Fruit fly (Drosophila melanogaster) whole organism, wandering third instar larva: ENCODE data around the gene CG3386.

Experiments
- Abd-B ChIP-seq: fragments of >200 bp; optimal IDR thresholded peaks from 2 replicates; lab custom pipeline; 2017; ENCODE audit warnings: missing biosample characterization, missing genetic modification characterization
- CG32264 ChIP-seq: fragments of 200-800 bp; sonication (Bioruptor generic); optimal IDR thresholded peaks from 2 replicates; lab custom pipeline; 2016; ENCODE audit warnings: missing biosample characterization, missing genetic modification characterization
- CG9705 ChIP-seq: fragments of 200-800 bp; sonication (Bioruptor generic); optimal IDR thresholded peaks from 2 replicates; lab custom pipeline; 2018; ENCODE audit warnings: missing biosample characterization, mild to moderate bottlenecking, missing genetic modification characterization
- CrebA ChIP-seq: fragments of 200-800 bp; sonication (Bioruptor generic); optimal IDR thresholded peaks from 2 replicates; lab custom pipeline; 2016; ENCODE audit warnings: missing biosample characterization, mild to moderate bottlenecking, missing genetic modification characterization, borderline replicate concordance
- Dfd ChIP-seq: fragments of >200 bp; optimal IDR thresholded peaks from 2 replicates; lab custom pipeline; 2017; ENCODE audit warnings: missing biosample characterization, missing genetic modification characterization
- Dif ChIP-seq: fragments of 200-275, 200-300 bp; sonication (Bioruptor generic); optimal IDR thresholded peaks from 2 replicates; lab custom pipeline; 2018; ENCODE audit warnings: missing biosample characterization, missing genetic modification characterization; ENCODE audit not compliant: partially characterized antibody
- GATAd ChIP-seq: sonication (Bioruptor generic); optimal IDR thresholded peaks from 2 replicates; lab custom pipeline; 2016; ENCODE audit warnings: missing biosample characterization, missing genetic modification characterization
- HLH106 ChIP-seq: fragments of 200-800 bp; optimal IDR thresholded peaks from 3 replicates; lab custom pipeline; 2019; ENCODE audit warnings: missing biosample characterization, mild to moderate bottlenecking, missing genetic modification characterization, moderate library complexity
- Hnf4 ChIP-seq: fragments of 200-800 bp; sonication (Bioruptor generic); optimal IDR thresholded peaks from 2 replicates; lab custom pipeline; 2016; ENCODE audit warnings: missing biosample characterization, mild to moderate bottlenecking, missing genetic modification characterization
- Hr78 ChIP-seq: fragments of >200 bp; optimal IDR thresholded peaks from 2 replicates; lab custom pipeline; 2017; ENCODE audit warnings: missing biosample characterization, missing genetic modification characterization
- Hr83 ChIP-seq: fragments of 200-300 bp; sonication (Bioruptor generic); optimal IDR thresholded peaks from 2 replicates; lab custom pipeline; 2016; ENCODE audit warnings: missing biosample characterization, mild to moderate bottlenecking, missing genetic modification characterization, moderate library complexity; ENCODE audit not compliant: poor library complexity, severe bottlenecking
- Jra ChIP-seq: sonication (Bioruptor generic); optimal IDR thresholded peaks from 2 replicates; lab custom pipeline; 2016; ENCODE audit warnings: missing biosample characterization, missing genetic modification characterization
- Mio ChIP-seq: sonication (Bioruptor generic); optimal IDR thresholded peaks from 2 replicates; lab custom pipeline; 2016; ENCODE audit warnings: missing biosample characterization, missing genetic modification characterization
- Myc ChIP-seq: fragments of >200 bp; optimal IDR thresholded peaks from 2 replicates; lab custom pipeline; 2017
- N ChIP-seq: fragments of >200 bp; optimal IDR thresholded peaks from 2 replicates; lab custom pipeline; 2018; ENCODE audit warnings: missing biosample characterization, missing external identifiers, missing genetic modification characterization
- OdsH ChIP-seq: fragments of 200-800 bp; sonication (Bioruptor generic); optimal IDR thresholded peaks from 2 replicates; lab custom pipeline; 2016; ENCODE audit warnings: missing biosample characterization, mild to moderate bottlenecking, missing genetic modification characterization
- Rel ChIP-seq, 2 experiments: fragments of 200-800 bp; sonication (Bioruptor generic) in 1 of 2; optimal IDR thresholded peaks; 2 replicates in 1 of 2; 3 replicates in 1 of 2; lab custom pipeline; 2016 to 2019; ENCODE audit warnings: mild to moderate bottlenecking in 2 of 2, missing biosample characterization in 2 of 2, missing genetic modification characterization in 2 of 2, moderate library complexity in 1 of 2
- Sp1 ChIP-seq: fragments of 200-800 bp; sonication (Bioruptor generic); optimal IDR thresholded peaks from 3 replicates; lab custom pipeline; 2019; ENCODE audit warnings: missing biosample characterization, mild to moderate bottlenecking, missing genetic modification characterization, moderate library complexity
- Vsx2 ChIP-seq: fragments of 200-300, 225-300 bp; sonication (Bioruptor generic); optimal IDR thresholded peaks from 2 replicates; lab custom pipeline; 2018; ENCODE audit warnings: missing biosample characterization, missing genetic modification characterization; ENCODE audit not compliant: partially characterized antibody
- brk ChIP-seq: fragments of 200-800 bp; sonication (Bioruptor generic); optimal IDR thresholded peaks from 2 replicates; lab custom pipeline; 2016; ENCODE audit warnings: missing biosample characterization, mild to moderate bottlenecking, missing genetic modification characterization
- dl ChIP-seq, 2 experiments: fragments of 175-275, 200-275 bp in 1 of 2; fragments of 200-275 bp in 1 of 2; sonication (Bioruptor generic); optimal IDR thresholded peaks; lab custom pipeline; 2018; ENCODE audit warnings: mild to moderate bottlenecking in 2 of 2, missing biosample characterization in 2 of 2, missing genetic modification characterization in 2 of 2, moderate library complexity in 2 of 2; ENCODE audit not compliant: partially characterized antibody in 2 of 2, insufficient read depth in 1 of 2
- dmrt93B ChIP-seq: fragments of 200-800 bp; sonication (Bioruptor generic); optimal IDR thresholded peaks from 2 replicates; lab custom pipeline; 2018; ENCODE audit warnings: missing biosample characterization, mild to moderate bottlenecking, missing genetic modification characterization
- dsf ChIP-seq: sonication (Bioruptor generic); optimal IDR thresholded peaks from 2 replicates; lab custom pipeline; 2016; ENCODE audit warnings: missing biosample characterization, missing genetic modification characterization, borderline replicate concordance
- ey ChIP-seq: fragments of 200-800 bp; sonication (Bioruptor generic); optimal IDR thresholded peaks from 2 replicates; lab custom pipeline; 2016; ENCODE audit warnings: missing biosample characterization, missing genetic modification characterization
- foxo ChIP-seq, 2 experiments: fragments of 200-800 bp; sonication (Bioruptor generic); optimal IDR thresholded peaks; 2 replicates in 1 of 2; 3 replicates in 1 of 2; lab custom pipeline; 2016 to 2017; ENCODE audit warnings: missing biosample characterization in 2 of 2, missing genetic modification characterization in 2 of 2
- fru ChIP-seq: fragments of 200-800 bp; sonication (Bioruptor generic); optimal IDR thresholded peaks from 3 replicates; lab custom pipeline; 2016; ENCODE audit warnings: missing biosample characterization, mild to moderate bottlenecking, missing genetic modification characterization
- h ChIP-seq: fragments of 200-800 bp; sonication (Bioruptor generic); optimal IDR thresholded peaks from 3 replicates; lab custom pipeline; 2016; ENCODE audit warnings: missing biosample characterization, mild to moderate bottlenecking, missing genetic modification characterization
- lola ChIP-seq: fragments of >200 bp; optimal IDR thresholded peaks from 2 replicates; lab custom pipeline; 2017; ENCODE audit warnings: missing biosample characterization, missing genetic modification characterization
- pan ChIP-seq: fragments of >200 bp; optimal IDR thresholded peaks from 2 replicates; lab custom pipeline; 2017
- psq ChIP-seq: fragments of 200-800 bp; sonication (Bioruptor generic); optimal IDR thresholded peaks from 3 replicates; lab custom pipeline; 2017; ENCODE audit warnings: missing biosample characterization, mild to moderate bottlenecking, missing genetic modification characterization, moderate library complexity
- sage ChIP-seq: fragments of 200-800 bp; sonication (Bioruptor generic); optimal IDR thresholded peaks from 2 replicates; lab custom pipeline; 2016; ENCODE audit warnings: missing biosample characterization, mild to moderate bottlenecking, missing genetic modification characterization
- sv ChIP-seq: fragments of 200-800 bp; sonication (Bioruptor generic); optimal IDR thresholded peaks from 3 replicates; lab custom pipeline; 2016; ENCODE audit warnings: missing biosample characterization, missing genetic modification characterization
- tai ChIP-seq: sonication (Bioruptor generic); optimal IDR thresholded peaks from 2 replicates; lab custom pipeline; 2016; ENCODE audit warnings: missing biosample characterization, missing genetic modification characterization
- usp ChIP-seq: fragments of >200 bp; optimal IDR thresholded peaks from 2 replicates; lab custom pipeline; 2017; ENCODE audit warnings: missing biosample characterization, missing genetic modification characterization
- woc ChIP-seq: sonication (Bioruptor generic); optimal IDR thresholded peaks from 2 replicates; lab custom pipeline; 2016; ENCODE audit warnings: missing biosample characterization, mild to moderate bottlenecking, missing genetic modification characterization

The CG3386 gene

DNA sequence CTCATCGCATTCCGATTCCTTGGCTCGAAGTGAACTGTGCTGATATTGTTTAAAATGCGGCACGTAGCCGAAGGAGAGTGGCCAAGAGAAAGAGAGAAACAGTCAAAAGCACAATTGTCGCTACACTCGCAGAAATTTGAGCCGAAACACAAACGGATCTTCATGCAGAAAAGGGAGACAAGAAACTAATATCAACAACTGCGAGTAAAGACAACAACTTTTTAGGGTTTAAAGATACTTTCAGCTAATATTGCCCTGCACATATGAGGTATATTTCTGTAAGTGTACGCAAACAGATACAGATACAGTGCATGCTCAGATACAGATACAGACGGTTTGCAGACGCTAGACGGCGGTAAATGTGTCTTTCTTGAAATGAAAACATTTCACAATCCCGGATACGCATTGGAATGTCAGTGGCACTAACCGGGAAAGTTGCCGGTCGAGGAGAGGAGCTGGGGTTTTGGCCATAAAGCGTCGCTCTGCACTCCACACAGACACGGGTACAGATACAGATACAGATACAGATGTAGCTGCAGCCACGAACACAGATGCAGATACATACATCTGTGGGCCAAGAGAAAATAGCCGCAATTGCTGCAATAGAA lies 38.1 kb downstream of the CG3386 start (continued):
- TF ChIP-seq N, result no peak
- no peak for TF ChIP-seq tai
- no peak for TF ChIP-seq lola (GFP tag; lab: Kevin White, UChicago)
- peak; percentile 67 for TF ChIP-seq sv (GFP tag; lab: Kevin White, UChicago)
- TF ChIP-seq fru (GFP tag; lab: Kevin White, UChicago), result peak; percentile 88
- TF ChIP-seq Jra (GFP tag; lab: Kevin White, UChicago), result peak; percentile 64
- peak; percentile 82 for TF ChIP-seq OdsH
- TF ChIP-seq Myc (lab: Kevin White, UChicago), result no peak
- TF ChIP-seq woc (GFP tag; lab: Kevin White, UChicago), result peak; percentile 75
- TF ChIP-seq Hr83 (GFP tag; lab: Kevin White, UChicago), result no peak
- no peak for TF ChIP-seq usp
- TF ChIP-seq GATAd (GFP tag; lab: Kevin White, UChicago), result no peak
- TF ChIP-seq foxo (GFP tag; optimal IDR thresholded peaks at IDR 0.05; lab: Kevin White, UChicago), result peak in 1 of 2 experiments; percentile 88
- no peak for TF ChIP-seq Dif (GFP tag; lab: Kevin White, UChicago)
- TF ChIP-seq Rel (GFP tag; optimal IDR thresholded peaks at IDR 0.05; lab: Kevin White, UChicago), result no peak
- TF ChIP-seq Rel (tag; optimal IDR thresholded peaks at IDR 0.05; lab: Kevin White, UChicago), result no peak
- peak; percentile 68 for TF ChIP-seq Sp1 (GFP tag; lab: Kevin White, UChicago)
- no peak for TF ChIP-seq Vsx2 (GFP tag; lab: Kevin White, UChicago)

DNA sequence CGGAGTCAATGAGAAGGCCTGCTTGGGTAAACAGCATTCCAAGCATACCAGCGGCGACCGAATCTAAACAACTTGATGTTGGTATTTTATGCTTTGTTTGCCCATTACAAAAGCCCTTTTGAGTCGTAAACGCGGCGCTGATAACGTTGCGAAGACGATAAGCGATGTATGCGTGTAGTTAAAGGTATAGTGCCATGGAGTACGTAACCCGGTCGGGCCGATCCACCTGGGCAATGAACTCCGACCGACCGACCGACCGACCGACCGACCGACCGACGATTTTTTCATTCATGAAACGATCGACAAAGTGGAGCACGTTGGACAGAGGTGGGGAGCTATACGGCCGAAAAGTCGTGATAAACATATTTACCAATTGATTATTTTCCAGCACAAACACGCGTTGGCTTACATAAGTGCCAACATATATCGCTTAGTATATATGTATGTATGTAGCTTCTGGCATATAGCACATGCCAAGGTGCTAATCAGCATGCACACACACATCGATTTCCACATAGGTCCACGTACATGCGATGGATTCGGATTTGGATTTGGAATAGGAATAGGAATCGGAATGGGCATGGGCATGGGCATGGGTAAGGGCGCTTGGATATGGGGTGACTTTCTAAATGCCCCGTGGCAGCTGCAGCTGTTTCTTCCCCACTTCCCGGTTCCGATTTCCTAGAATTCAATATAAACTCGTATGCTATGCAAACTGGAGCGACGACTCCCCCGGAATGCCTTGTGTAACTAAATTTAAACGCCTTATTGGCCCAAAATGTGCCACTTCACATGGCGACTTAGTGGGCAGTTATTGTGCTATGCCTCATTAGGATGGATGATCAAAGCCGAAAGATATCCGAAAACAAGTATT lies 39.2 kb downstream of the CG3386 start:
- TF ChIP-seq dl (GFP tag; optimal IDR thresholded peaks at IDR 0.05; lab: Kevin White, UChicago; ENCODE audit: insufficient read depth in 1 of 2, partially characterized antibody in 2 of 2), result no peak
- no peak for TF ChIP-seq CrebA (GFP tag; lab: Kevin White, UChicago)
- no peak for TF ChIP-seq Vsx2 (GFP tag; lab: Kevin White, UChicago)
- TF ChIP-seq Abd-B (GFP tag; lab: Kevin White, UChicago), result no peak
- no peak for TF ChIP-seq Dfd
- no peak for TF ChIP-seq Hnf4 (GFP tag; lab: Kevin White, UChicago)

- TF ChIP-seq HLH106, result no peak
- TF ChIP-seq sv (GFP tag; lab: Kevin White, UChicago), result peak; percentile 18
Measured at dm6 chr3L:642146-642864, 40.0 kb downstream of the CG3386 start.

- TF ChIP-seq CG32264 (GFP tag; lab: Kevin White, UChicago) (no peak), Dfd (no peak)
- TF ChIP-seq, all 38 proteins: peak for 0
Measured at dm6 chr3L:641436-641835, 40.8 kb downstream of the CG3386 start.

DNA sequence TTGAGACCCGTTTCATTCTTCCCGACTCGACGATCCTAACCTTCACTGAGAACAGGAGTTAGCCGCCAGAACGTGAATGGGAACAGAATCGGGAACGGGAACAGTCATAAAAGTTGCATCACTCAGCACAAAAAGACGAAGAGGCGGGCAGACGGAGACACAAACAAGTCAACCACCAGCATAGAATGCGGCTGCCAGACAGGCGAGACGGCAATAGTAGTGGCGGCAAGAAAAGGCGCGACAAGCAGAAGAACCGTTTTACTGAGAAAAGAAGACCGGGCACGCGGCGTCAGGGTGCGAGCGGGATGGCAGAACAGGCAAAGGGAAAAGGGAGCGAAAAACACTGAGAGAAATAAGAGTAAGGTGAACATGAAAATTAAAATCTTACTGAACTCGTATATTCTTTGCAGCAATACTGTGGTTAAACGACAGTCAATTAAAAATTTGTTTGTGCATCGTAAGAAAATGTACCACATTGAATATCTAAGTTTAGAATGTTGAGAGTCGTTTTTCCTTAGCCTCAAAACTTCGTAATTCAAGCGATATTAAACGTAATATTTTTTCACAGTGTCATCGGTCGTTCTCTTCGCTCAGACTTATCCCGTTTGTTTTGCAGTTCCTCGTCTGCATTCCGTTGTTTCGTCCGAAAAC lies 41.8 kb downstream of the CG3386 start:
- TF ChIP-seq Rel (GFP tag; optimal IDR thresholded peaks at IDR 0.05; lab: Kevin White, UChicago) (peak; percentile 43), Rel (tag; optimal IDR thresholded peaks at IDR 0.05; lab: Kevin White, UChicago) (peak; percentile 52), Sp1 (GFP tag; lab: Kevin White, UChicago) (peak; percentile 90), brk (GFP tag; lab: Kevin White, UChicago) (peak; percentile 73), psq (peak; percentile 94), N (no peak), h (GFP tag; lab: Kevin White, UChicago) (peak; percentile 93), tai (peak; percentile 75), GATAd (GFP tag; lab: Kevin White, UChicago) (no peak), CG32264 (GFP tag; lab: Kevin White, UChicago) (peak; percentile 64), dsf (peak; percentile 34), OdsH (peak; percentile 92), ey (GFP tag; lab: Kevin White, UChicago) (peak; percentile 91), foxo (GFP tag; optimal IDR thresholded peaks at IDR 0.05; lab: Kevin White, UChicago) (peak in 1 of 2 experiments; percentile 94), CG9705 (GFP tag; lab: Kevin White, UChicago) (peak; percentile 79), woc (GFP tag; lab: Kevin White, UChicago) (peak; percentile 93), Dfd (peak; percentile 58), Mio (no peak), pan (lab: Kevin White, UChicago) (no peak), sage (peak; percentile 74), dmrt93B (GFP tag; lab: Kevin White, UChicago) (peak; percentile 77), Hr83 (GFP tag; lab: Kevin White, UChicago) (no peak), CrebA (GFP tag; lab: Kevin White, UChicago) (no peak), Dif (GFP tag; lab: Kevin White, UChicago) (peak; percentile 16), Hr78 (no peak)
